Worm (Caenorhabditis elegans) whole organism, L2 larva: ENCODE results near the gene egl-21.

Experiments used
- R02D3.7 ChIP-seq: fragments of 150-350 bp; optimal IDR thresholded peaks from 2 replicates; lab custom pipeline; 2014; ENCODE audit warnings: missing biosample characterization, missing genetic modification characterization
- ZK546.5 ChIP-seq: sonication (generic microtip); optimal IDR thresholded peaks from 2 replicates; lab custom pipeline; 2017; ENCODE audit warnings: missing biosample characterization, missing genetic modification characterization
- alr-1 ChIP-seq: fragments of 150-350 bp; optimal IDR thresholded peaks from 2 replicates; lab custom pipeline; 2014; ENCODE audit warnings: missing biosample characterization, missing genetic modification characterization
- lin-11 ChIP-seq: fragments of 150-350 bp; sonication (generic microtip); optimal IDR thresholded peaks from 2 replicates; lab custom pipeline; 2014; ENCODE audit warnings: missing biosample characterization, missing genetic modification characterization, inconsistent platforms, mixed read lengths
- nhr-11 ChIP-seq: fragments of 150-350 bp; optimal IDR thresholded peaks from 2 replicates; lab custom pipeline; 2014; ENCODE audit warnings: missing biosample characterization, missing genetic modification characterization
- nhr-237 ChIP-seq: fragments of 150-350 bp; optimal IDR thresholded peaks from 2 replicates; lab custom pipeline; 2014; ENCODE audit warnings: missing biosample characterization, missing genetic modification characterization
- nhr-6 ChIP-seq: fragments of 150-350 bp; optimal IDR thresholded peaks from 2 replicates; lab custom pipeline; 2014; ENCODE audit warnings: missing biosample characterization, missing genetic modification characterization
- snpc-4 ChIP-seq: fragments of 150-350 bp; optimal IDR thresholded peaks from 2 replicates; lab custom pipeline; 2014; ENCODE audit warnings: missing biosample characterization, missing genetic modification characterization
- unc-55 ChIP-seq: fragments of 150-350 bp; sonication (generic microtip); optimal IDR thresholded peaks from 3 replicates; lab custom pipeline; 2014; ENCODE audit warnings: missing biosample characterization, missing genetic modification reagents, missing genetic modification characterization
- unc-62 ChIP-seq: fragments of 150-350 bp; optimal IDR thresholded peaks from 2 replicates; lab custom pipeline; 2014; ENCODE audit warnings: missing biosample characterization, missing genetic modification reagents, missing genetic modification characterization

- TF ChIP-seq nhr-237 (tag; lab: Kevin White, UChicago) (no peak), nhr-6 (tag; lab: Kevin White, UChicago) (no peak), nhr-11 (no peak), unc-62 (GFP tag; lab: Kevin White, UChicago) (no peak), snpc-4 (tag; lab: Kevin White, UChicago) (no peak), ZK546.5 (tag; lab: Kevin White, UChicago) (no peak), lin-11 (tag; lab: Kevin White, UChicago) (peak; percentile 58), R02D3.7 (no peak), unc-55 (peak; percentile 94), alr-1 (tag; lab: Kevin White, UChicago) (no peak)
Observed at ce11 chrIV:10499948-10500356, 18.3 kb upstream of the egl-21 start.
